Fruit fly (Drosophila melanogaster) whole organism, prepupa: ENCODE measurements around the gene CG11586.
A peak's percentile ranks its signal among the peaks of the same experiment; 100 is the strongest.

Source experiments
- CG16779 ChIP-seq: fragments of 200-800 bp; sonication (Bioruptor generic); optimal IDR thresholded peaks from 3 replicates; lab custom pipeline; 2017; ENCODE audit warnings: missing biosample characterization, mild to moderate bottlenecking, missing genetic modification characterization
- CG34406 ChIP-seq: fragments of 200-800 bp; sonication (Bioruptor generic); optimal IDR thresholded peaks from 3 replicates; lab custom pipeline; 2016; ENCODE audit warnings: missing biosample characterization, missing genetic modification characterization
- CG8319 ChIP-seq: fragments of 200-800 bp; sonication (Bioruptor generic); optimal IDR thresholded peaks from 3 replicates; lab custom pipeline; 2016; ENCODE audit warnings: missing biosample characterization, missing genetic modification characterization
- CG9139 ChIP-seq: fragments of 200-800 bp; sonication (Bioruptor generic); optimal IDR thresholded peaks from 3 replicates; lab custom pipeline; 2017; ENCODE audit warnings: missing biosample characterization, mild to moderate bottlenecking, missing genetic modification characterization
- Eip75B ChIP-seq: fragments of 200-800 bp; sonication (Bioruptor generic); optimal IDR thresholded peaks from 3 replicates; lab custom pipeline; 2016; ENCODE audit warnings: missing biosample characterization, missing genetic modification characterization
- Gug ChIP-seq: fragments of 200-800 bp; sonication (Bioruptor generic); IDR thresholded peaks from 2 replicates; pipeline ENCODE4 v1.3.6; 2022; ENCODE audit warnings: missing biosample characterization, missing genetic modification characterization
- Smox ChIP-seq: fragments of 200-800 bp; sonication (Bioruptor generic); optimal IDR thresholded peaks from 3 replicates; lab custom pipeline; 2016; ENCODE audit warnings: missing biosample characterization, missing genetic modification characterization
- dac ChIP-seq: fragments of 200-800 bp; sonication (Bioruptor generic); optimal IDR thresholded peaks from 2 replicates; lab custom pipeline; 2017; ENCODE audit warnings: missing biosample characterization, mild to moderate bottlenecking, missing genetic modification characterization
- fkh ChIP-seq: fragments of 200-800 bp; sonication (Bioruptor generic); optimal IDR thresholded peaks from 3 replicates; lab custom pipeline; 2017; ENCODE audit warnings: missing biosample characterization, mild to moderate bottlenecking, missing genetic modification characterization, moderate library complexity
- lz ChIP-seq: fragments of 200-800 bp; sonication (Bioruptor generic); optimal IDR thresholded peaks from 3 replicates; lab custom pipeline; 2016; ENCODE audit warnings: missing biosample characterization, missing genetic modification characterization
- spab ChIP-seq: fragments of 200-800 bp; sonication (Bioruptor generic); optimal IDR thresholded peaks from 2 replicates; lab custom pipeline; 2017; ENCODE audit warnings: missing biosample characterization, mild to moderate bottlenecking, missing genetic modification characterization, missing genetic modification reagents

DNA sequence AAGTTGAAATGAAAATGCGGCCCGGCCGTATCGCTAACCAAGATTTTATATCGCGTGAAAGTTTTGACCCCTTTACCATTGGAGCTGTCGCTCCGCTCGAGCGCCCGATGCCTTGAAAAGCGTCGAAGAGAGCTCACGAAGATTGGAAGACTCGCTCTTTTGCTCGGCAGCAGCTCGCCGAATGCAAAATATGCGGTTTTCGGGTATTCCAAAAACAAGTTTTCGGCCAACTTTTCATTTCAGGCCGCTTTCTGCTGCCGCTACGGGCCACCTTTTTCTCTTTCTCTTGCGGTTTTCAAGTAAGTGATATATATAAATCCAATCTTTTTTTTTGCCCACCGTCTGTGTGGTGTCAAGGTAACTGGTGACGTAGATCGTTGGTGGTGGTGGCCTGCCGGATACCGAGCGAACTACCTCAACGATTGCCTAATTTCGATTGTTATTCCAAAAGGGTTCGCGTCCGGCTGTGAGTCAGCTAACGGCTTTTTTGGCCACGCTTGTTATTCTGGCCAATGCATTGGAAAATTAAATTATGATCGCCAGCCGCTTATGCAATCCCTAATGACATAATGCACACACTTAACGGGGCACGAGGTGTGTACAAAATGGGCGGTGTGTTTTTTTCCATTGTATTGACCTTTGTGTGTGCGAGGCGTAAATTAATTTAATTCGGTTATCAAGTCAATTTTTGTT lies 45.6 kb upstream of the CG11586 start, which contains the start of gene dyl:
- TF ChIP-seq Eip75B (peak; percentile 14), CG16779 (tag; lab: Kevin White, UChicago) (no peak), spab (GFP tag; lab: Kevin White, UChicago) (no peak), lz (GFP tag; lab: Kevin White, UChicago) (no peak), Smox (no peak), CG34406 (no peak), dac (GFP tag; lab: Kevin White, UChicago) (no peak), Gug (no peak), fkh (GFP tag; lab: Kevin White, UChicago) (no peak), CG9139 (GFP tag; lab: Kevin White, UChicago) (no peak), CG8319 (no peak)
